Fruit fly (Drosophila melanogaster): Measurements from ENCODE around the gene CG6937.

dm6 chr3R:22629174-22629573 is 44.6 kb downstream of the CG6937 start:
- TF ChIP-seq psq (optimal IDR thresholded peaks at IDR 0.05) = no peak
- no peak for TF ChIP-seq CG8478 (optimal IDR thresholded peaks at IDR 0.05)
- no peak for TF ChIP-seq usp (GFP tag; optimal IDR thresholded peaks at IDR 0.05)
- TF ChIP-seq pan (optimal IDR thresholded peaks at IDR 0.05) = no peak
- no peak for TF ChIP-seq EcR (GFP tag; optimal IDR thresholded peaks at IDR 0.05)
- TF ChIP-seq Dll (optimal IDR thresholded peaks at IDR 0.05) = no peak

Data from whole organism.